Worm (Caenorhabditis elegans) whole organism, late embryonic: ENCODE measurements around the gene flp-8.

Source experiments
- C08G9.2 ChIP-seq: sonication (generic microtip); optimal IDR thresholded peaks from 2 replicates; lab custom pipeline; 2016; ENCODE audit warnings: mild to moderate bottlenecking, missing genetic modification characterization, moderate library complexity, missing compliant biosample characterization
- ceh-48 ChIP-seq: sonication (generic microtip); optimal IDR thresholded peaks from 2 replicates; lab custom pipeline; 2016; ENCODE audit warnings: missing genetic modification characterization, inconsistent platforms, missing compliant biosample characterization
- ref-2 ChIP-seq: sonication (generic microtip); optimal IDR thresholded peaks from 2 replicates; lab custom pipeline; 2016; ENCODE audit warnings: missing genetic modification characterization, missing compliant biosample characterization
- sox-4 ChIP-seq: sonication (generic microtip); optimal IDR thresholded peaks from 2 replicates; lab custom pipeline; 2017; ENCODE audit warnings: mild to moderate bottlenecking, missing genetic modification characterization, inconsistent platforms, missing compliant biosample characterization
- syd-9 ChIP-seq: sonication (generic microtip); optimal IDR thresholded peaks from 2 replicates; lab custom pipeline; 2016; ENCODE audit warnings: mild to moderate bottlenecking, missing genetic modification characterization, moderate library complexity, missing compliant biosample characterization
- unc-3 ChIP-seq, 2 experiments: fragments of 200-800 bp in 1 of 2; sonication (Bioruptor generic) in 1 of 2; sonication (generic microtip) in 1 of 2; conservative IDR thresholded peaks in 1 of 2; optimal IDR thresholded peaks in 1 of 2; 2 replicates each; pipeline versions ENCODE4 v1.3.6 to Lab custom; 2016 to 2022; ENCODE audit warnings: missing compliant biosample characterization in 2 of 2, missing genetic modification characterization in 2 of 2, missing genetic modification reagents in 1 of 2

- TF ChIP-seq unc-3 (GFP tag; conservative IDR thresholded peaks at IDR 0.05; lab: Robert Waterston, UW) (no peak), unc-3 (tag; optimal IDR thresholded peaks at IDR 0.05; lab: Kevin White, UChicago) (no peak), C08G9.2 (tag; lab: Kevin White, UChicago) (no peak), ceh-48 (tag; lab: Kevin White, UChicago) (no peak), sox-4 (no peak), ref-2 (tag; lab: Kevin White, UChicago) (no peak), syd-9 (tag; lab: Kevin White, UChicago) (no peak)
These were observed 35.5 kb downstream of the flp-8 start for ce11 chrX:14916767-14917166.
